Worm (Caenorhabditis elegans) whole organism, L1 larva: ENCODE data around the gene srh-56.

Source experiments
- C16A3.4 ChIP-seq: fragments of 150-350 bp; optimal IDR thresholded peaks from 2 replicates; lab custom pipeline; 2014; ENCODE audit warnings: missing biosample characterization, missing genetic modification characterization
- F16B12.6 ChIP-seq: fragments of 150-350 bp; optimal IDR thresholded peaks from 2 replicates; lab custom pipeline; 2014; ENCODE audit warnings: missing biosample characterization, missing genetic modification characterization
- Y116A8C.19 ChIP-seq: sonication (generic microtip); optimal IDR thresholded peaks from 2 replicates; lab custom pipeline; 2016; ENCODE audit warnings: missing compliant biosample characterization, missing genetic modification characterization, borderline replicate concordance
- alr-1 ChIP-seq: fragments of 200-800 bp; sonication (Bioruptor generic); optimal IDR thresholded peaks from 2 replicates; lab custom pipeline; 2018; ENCODE audit warnings: borderline replicate concordance, mild to moderate bottlenecking, missing genetic modification characterization, missing compliant biosample characterization
- ceh-82 ChIP-seq, 3 experiments: fragments of 150-350 bp in 1 of 3; sonication (generic microtip) in 2 of 3; optimal IDR thresholded peaks; 2 replicates each; lab custom pipeline; 2014 to 2017; ENCODE audit warnings: missing biosample characterization in 3 of 3, missing genetic modification characterization in 3 of 3
- dpl-1 ChIP-seq, 3 experiments: fragments of 150-350 bp in 2 of 3; sonication (generic microtip) in 1 of 3; optimal IDR thresholded peaks; 2 replicates each; lab custom pipeline; 2014 to 2017; ENCODE audit warnings: missing biosample characterization in 3 of 3, missing genetic modification characterization in 3 of 3, missing genetic modification reagents in 3 of 3
- efl-1 ChIP-seq, 4 experiments: fragments of 150-350 bp; optimal IDR thresholded peaks in 3 of 4; peaks in 1 of 4; 1 replicate in 1 of 4; 2 replicates in 3 of 4; lab custom pipeline; 2014; ENCODE audit warnings: missing biosample characterization in 2 of 4, missing genetic modification characterization in 2 of 4, missing genetic modification reagents in 2 of 4
- efl-3 ChIP-seq: fragments of 200-800 bp; sonication (Bioruptor generic); optimal IDR thresholded peaks from 2 replicates; lab custom pipeline; 2018; ENCODE audit warnings: mild to moderate bottlenecking, missing genetic modification characterization, missing compliant biosample characterization
- elt-3 ChIP-seq, 6 experiments: fragments of 150-350 bp in 1 of 6; sonication (generic microtip); optimal IDR thresholded peaks; 2 replicates each; lab custom pipeline; 2017 to 2018; ENCODE audit warnings: missing biosample characterization in 6 of 6, missing genetic modification characterization in 6 of 6, inconsistent platforms in 1 of 6
- ets-5 ChIP-seq: fragments of 200-800 bp; sonication (Bioruptor generic); IDR thresholded peaks from 2 replicates; pipeline ENCODE4 v1.3.6; 2022; ENCODE audit warnings: missing genetic modification characterization, missing compliant biosample characterization
- fkh-8 ChIP-seq: sonication (generic microtip); optimal IDR thresholded peaks from 2 replicates; lab custom pipeline; 2016; ENCODE audit warnings: mild to moderate bottlenecking, missing genetic modification characterization, missing compliant biosample characterization
- hlh-17 ChIP-seq: fragments of 200-800 bp; sonication (Bioruptor generic); optimal IDR thresholded peaks from 2 replicates; lab custom pipeline; 2018; ENCODE audit warnings: missing genetic modification characterization, mild to moderate bottlenecking, missing compliant biosample characterization, moderate library complexity, borderline replicate concordance
- hlh-4 ChIP-seq: sonication (generic microtip); optimal IDR thresholded peaks from 2 replicates; lab custom pipeline; 2016; ENCODE audit warnings: mild to moderate bottlenecking, missing genetic modification characterization, missing compliant biosample characterization
- lin-14 ChIP-seq: fragments of 200-800 bp; sonication (Bioruptor generic); optimal IDR thresholded peaks from 2 replicates; lab custom pipeline; 2018; ENCODE audit warnings: mild to moderate bottlenecking, missing genetic modification characterization, moderate library complexity, missing compliant biosample characterization
- lin-15B ChIP-seq: fragments of 150-350 bp; sonication (generic microtip); optimal IDR thresholded peaks from 3 replicates; lab custom pipeline; 2014; ENCODE audit warnings: missing biosample characterization, missing genetic modification characterization
- lin-35 ChIP-seq, 2 experiments: fragments of 150-350 bp; optimal IDR thresholded peaks; 2 replicates each; lab custom pipeline; 2014; ENCODE audit warnings: missing biosample characterization in 2 of 2, missing genetic modification characterization in 2 of 2, missing genetic modification reagents in 2 of 2
- lsy-2 ChIP-seq, 2 experiments: fragments of 150-350 bp; optimal IDR thresholded peaks; 2 replicates each; lab custom pipeline; 2014; ENCODE audit warnings: missing biosample characterization in 2 of 2, missing genetic modification characterization in 2 of 2
- mef-2 ChIP-seq: fragments of 150-350 bp; optimal IDR thresholded peaks from 2 replicates; lab custom pipeline; 2014; ENCODE audit warnings: missing biosample characterization, missing genetic modification characterization
- nhr-11 ChIP-seq: fragments of 150-350 bp; optimal IDR thresholded peaks from 2 replicates; lab custom pipeline; 2014; ENCODE audit warnings: missing biosample characterization, missing genetic modification characterization
- nhr-12 ChIP-seq: sonication (generic microtip); optimal IDR thresholded peaks from 2 replicates; lab custom pipeline; 2017; ENCODE audit warnings: missing biosample characterization, missing genetic modification characterization
- nhr-19 ChIP-seq: fragments of 200-800 bp; sonication (Bioruptor generic); conservative IDR thresholded peaks from 2 replicates; pipeline ENCODE4 v1.3.6; 2022; ENCODE audit warnings: missing genetic modification characterization, missing compliant biosample characterization
- nhr-237 ChIP-seq: fragments of 150-350 bp; optimal IDR thresholded peaks from 2 replicates; lab custom pipeline; 2014; ENCODE audit warnings: missing biosample characterization, missing genetic modification characterization
- nhr-47 ChIP-seq: sonication (generic microtip); optimal IDR thresholded peaks from 2 replicates; lab custom pipeline; 2016; ENCODE audit warnings: mild to moderate bottlenecking, missing genetic modification characterization, moderate library complexity, missing compliant biosample characterization
- nhr-84 ChIP-seq: sonication (generic microtip); optimal IDR thresholded peaks from 2 replicates; lab custom pipeline; 2017; ENCODE audit warnings: missing biosample characterization, missing genetic modification characterization
- nhr-85 ChIP-seq: sonication (generic microtip); peaks from one replicate; lab custom pipeline; 2016; ENCODE audit warnings: missing genetic modification characterization, inconsistent platforms, missing compliant biosample characterization
- pag-3 ChIP-seq: sonication (generic microtip); optimal IDR thresholded peaks from 2 replicates; lab custom pipeline; 2017; ENCODE audit warnings: missing genetic modification characterization, mild to moderate bottlenecking, missing compliant biosample characterization, antibody characterized with exemption, borderline replicate concordance; ENCODE audit not compliant: insufficient read depth
- skn-1 ChIP-seq: fragments of 150-350 bp; optimal IDR thresholded peaks from 2 replicates; lab custom pipeline; 2014; ENCODE audit warnings: missing biosample characterization, missing genetic modification characterization
- snpc-4 ChIP-seq: fragments of 150-350 bp; optimal IDR thresholded peaks from 2 replicates; lab custom pipeline; 2014; ENCODE audit warnings: missing biosample characterization, missing genetic modification characterization
- sptf-1 ChIP-seq: fragments of 150-350 bp; optimal IDR thresholded peaks from 2 replicates; lab custom pipeline; 2014; ENCODE audit warnings: missing biosample characterization, missing genetic modification characterization
- sup-37 ChIP-seq: fragments of 200-800 bp; sonication (Bioruptor generic); optimal IDR thresholded peaks from 2 replicates; lab custom pipeline; 2018; ENCODE audit warnings: mild to moderate bottlenecking, missing genetic modification characterization, missing compliant biosample characterization
- unc-30 ChIP-seq: sonication (generic microtip); optimal IDR thresholded peaks from 2 replicates; lab custom pipeline; 2017; ENCODE audit warnings: missing biosample characterization, missing genetic modification characterization
- unc-62 ChIP-seq: fragments of 150-350 bp; optimal IDR thresholded peaks from 2 replicates; lab custom pipeline; 2014; ENCODE audit warnings: missing biosample characterization, missing genetic modification reagents, missing genetic modification characterization
- vab-15 ChIP-seq: sonication (generic microtip); optimal IDR thresholded peaks from 2 replicates; lab custom pipeline; 2017; ENCODE audit warnings: missing genotype, mild to moderate bottlenecking, missing genetic modification characterization, missing compliant biosample characterization
- zag-1 ChIP-seq: fragments of 150-350 bp; optimal IDR thresholded peaks from 2 replicates; lab custom pipeline; 2014; ENCODE audit warnings: missing biosample characterization, missing genetic modification characterization
- zip-4 ChIP-seq: fragments of 200-800 bp; sonication (Bioruptor generic); optimal IDR thresholded peaks from 2 replicates; lab custom pipeline; 2018; ENCODE audit warnings: mild to moderate bottlenecking, missing genetic modification characterization, moderate library complexity, missing compliant biosample characterization
- ztf-4 ChIP-seq: fragments of 150-350 bp; optimal IDR thresholded peaks from 2 replicates; lab custom pipeline; 2014; ENCODE audit warnings: missing biosample characterization, missing genetic modification characterization

Gene srh-56

DNA sequence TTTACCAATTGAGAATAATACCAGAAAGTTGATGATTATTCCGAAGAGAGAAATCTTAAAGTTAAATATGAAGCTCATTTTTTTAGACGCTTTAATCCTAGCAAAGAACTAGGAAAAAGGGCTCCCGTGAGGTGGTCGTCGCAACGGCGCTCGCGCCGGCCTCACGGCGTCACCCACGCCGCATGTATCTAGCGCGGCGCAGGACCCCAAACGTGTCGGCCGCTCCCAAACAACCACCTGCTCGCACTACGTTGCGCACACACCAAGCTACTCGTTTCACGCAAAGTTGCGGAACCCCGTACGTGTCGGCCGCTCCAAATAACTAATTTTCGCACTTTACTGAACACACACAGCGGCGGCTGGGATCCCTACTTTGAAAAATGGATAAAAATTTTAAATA is 25.3 kb upstream of the srh-56 start:
- no peak for TF ChIP-seq vab-15 (tag; lab: Kevin White, UChicago)
- TF ChIP-seq skn-1 (tag; lab: Kevin White, UChicago) = no peak
- TF ChIP-seq lsy-2 (tag; optimal IDR thresholded peaks at IDR 0.05; lab: Kevin White, UChicago) = no peak
- TF ChIP-seq sptf-1 (tag; lab: Kevin White, UChicago) = no peak
- no peak for TF ChIP-seq efl-1 (optimal IDR thresholded peaks at IDR 0.05; lab: Kevin White, UChicago)
- TF ChIP-seq efl-1 (GFP tag; optimal IDR thresholded peaks at IDR 0.05 in 1 of 2; lab: Kevin White, UChicago) = no peak
- no peak for TF ChIP-seq elt-3 (tag; optimal IDR thresholded peaks at IDR 0.05; lab: Kevin White, UChicago)
- no peak for TF ChIP-seq nhr-12 (tag; lab: Kevin White, UChicago)
- no peak for TF ChIP-seq hlh-17 (GFP tag; lab: Kevin White, UChicago)
- no peak for TF ChIP-seq efl-3 (GFP tag; lab: Kevin White, UChicago)

DNA sequence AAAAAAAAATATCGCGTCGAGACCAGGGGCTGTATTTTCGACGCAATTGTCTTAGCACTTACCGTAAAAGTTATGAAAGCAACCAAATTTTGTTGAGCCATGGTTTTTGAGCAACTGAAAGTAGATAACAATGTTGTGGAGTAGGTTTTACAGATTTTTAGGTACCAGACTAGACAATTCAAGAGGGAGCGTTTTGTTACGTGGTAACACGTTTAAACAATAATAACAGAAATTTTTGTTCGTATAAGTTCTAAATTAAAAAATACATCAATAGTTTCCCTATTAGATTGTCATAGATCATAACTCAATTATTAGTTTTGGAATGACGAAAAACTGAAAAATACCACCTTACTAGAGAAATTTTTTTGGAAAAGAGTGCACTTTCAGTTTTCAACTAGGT is 21.7 kb upstream of the srh-56 start, which contains the start of gene srx-24:
TSS of gene srx-24 (minus strand) at position 101 of the 400 bp plus-strand sequence.
- no peak for TF ChIP-seq unc-62
- no peak for TF ChIP-seq vab-15 (tag; lab: Kevin White, UChicago)
- no peak for TF ChIP-seq efl-1 (optimal IDR thresholded peaks at IDR 0.05; lab: Kevin White, UChicago)
- peak in 1 of 2 experiments; percentile 7 for TF ChIP-seq efl-1 (GFP tag; optimal IDR thresholded peaks at IDR 0.05 in 1 of 2; lab: Kevin White, UChicago)

DNA sequence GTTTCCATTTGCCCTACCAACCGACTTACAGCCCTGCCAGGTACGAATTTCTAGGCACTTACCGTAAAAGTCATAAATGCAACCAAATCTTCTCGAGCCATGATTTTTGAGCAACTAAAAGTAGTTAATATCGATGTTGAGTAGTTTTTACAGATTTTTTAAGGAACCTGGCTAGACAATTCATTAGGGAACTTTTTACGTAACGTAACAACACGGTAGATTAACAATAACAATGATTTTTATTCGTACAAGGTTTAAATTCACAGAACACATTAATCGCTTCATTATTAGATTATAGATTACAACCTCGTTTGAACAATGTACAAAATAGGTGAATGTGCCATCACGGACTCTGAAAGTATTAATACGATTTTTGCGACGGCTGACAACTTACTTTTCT is 18.7 kb upstream of the srh-56 start, which contains the start of gene srx-26:
TSS of gene srx-26 (minus strand) at position 101 of the 400 bp plus-strand sequence.
- no peak for TF ChIP-seq nhr-237 (tag; lab: Kevin White, UChicago)
- TF ChIP-seq, all 84 proteins: peak for 0

DNA sequence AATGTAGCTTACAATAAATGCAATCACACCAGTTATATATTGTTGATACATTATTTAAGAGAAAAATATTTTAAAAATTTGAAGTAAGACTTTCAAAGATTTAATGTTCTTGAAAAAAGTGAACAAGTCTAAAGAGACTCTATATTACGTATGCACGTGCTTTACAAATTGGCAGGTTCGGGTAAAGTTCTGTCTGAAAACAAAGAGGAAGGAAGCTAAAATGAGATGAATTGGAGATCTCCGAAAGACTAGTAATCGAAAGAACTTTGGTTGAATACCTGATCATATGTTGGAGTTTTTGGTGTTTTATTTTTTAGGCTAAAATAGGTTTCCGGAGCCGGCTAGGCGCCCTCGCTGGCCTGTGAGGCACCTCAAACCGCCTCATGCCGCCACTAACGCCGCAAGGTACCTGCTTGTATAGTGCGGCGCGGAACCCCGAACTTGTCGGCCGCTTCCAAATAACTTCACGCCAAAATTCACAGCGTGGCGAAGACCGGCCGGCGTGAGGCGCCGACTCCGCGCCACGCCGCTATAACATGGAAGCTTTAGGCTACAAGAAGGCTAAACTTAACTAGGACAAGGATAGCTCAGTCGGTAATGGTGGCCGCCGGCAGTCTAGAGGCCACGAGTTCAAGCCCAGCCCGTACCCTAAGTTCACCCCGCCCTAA is 14.3 kb upstream of the srh-56 start, which contains the start of gene srx-28:
TSS of gene srx-28 (minus strand) at position 51 of the 668 bp plus-strand sequence.
- TF ChIP-seq snpc-4 (peak; percentile 8), sptf-1 (tag; lab: Kevin White, UChicago) (no peak)

DNA sequence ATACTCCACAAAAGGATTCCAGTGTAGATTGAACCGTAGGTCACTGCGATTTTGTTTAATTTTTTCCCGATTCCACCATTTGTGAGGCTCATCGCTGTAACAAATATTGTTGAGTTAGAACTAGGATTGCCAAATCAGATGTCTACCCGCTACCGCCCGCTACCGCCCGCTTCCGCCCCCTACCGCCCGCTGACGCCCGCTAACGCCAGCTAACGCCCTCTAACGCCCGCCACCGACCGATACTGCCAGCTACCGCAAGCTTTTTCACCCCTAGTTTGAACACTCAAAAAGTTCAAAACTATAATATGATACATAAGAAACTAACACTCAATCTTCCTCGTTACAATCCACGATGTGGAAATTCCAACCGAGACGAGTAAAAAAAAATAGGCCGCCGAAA is 13.2 kb upstream of the srh-56 start:
- TF ChIP-seq alr-1 (no peak), hlh-4 (tag; lab: Kevin White, UChicago) (no peak), nhr-19 (no peak), pag-3 (no peak), unc-30 (tag; lab: Kevin White, UChicago) (no peak), zip-4 (GFP tag; lab: Kevin White, UChicago) (no peak)

DNA sequence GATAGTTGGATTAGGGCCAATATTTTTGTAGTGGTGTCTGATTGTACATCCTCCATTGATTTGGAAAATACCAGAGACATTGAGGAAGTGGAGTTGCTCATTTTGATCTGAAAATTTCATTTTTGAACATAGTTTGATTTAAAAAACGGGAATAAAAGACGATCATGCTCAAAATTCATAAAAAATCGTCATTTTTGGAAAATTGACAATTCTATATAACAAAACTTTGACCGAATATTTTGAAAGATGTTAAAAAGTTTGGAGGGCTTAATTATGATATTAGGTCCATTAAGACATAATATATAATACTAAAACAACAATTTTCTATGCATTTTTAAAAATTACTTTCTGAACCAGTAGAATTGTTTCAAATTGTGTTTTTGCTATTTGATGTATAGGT is 12.2 kb upstream of the srh-56 start, which contains the start of gene srg-58:
TSS of gene srg-58 (minus strand) at position 101 of the 400 bp plus-strand sequence.
- TF ChIP-seq alr-1 (no peak), nhr-85 (tag; lab: Kevin White, UChicago) (no peak), ets-5 (GFP tag; lab: Robert Waterston, UW) (no peak), nhr-12 (tag; lab: Kevin White, UChicago) (no peak), dpl-1 (GFP tag; optimal IDR thresholded peaks at IDR 0.05; lab: Kevin White, UChicago) (no peak), sup-37 (no peak), lin-14 (GFP tag; lab: Kevin White, UChicago) (no peak), lin-35 (GFP tag; optimal IDR thresholded peaks at IDR 0.05; lab: Kevin White, UChicago) (no peak), efl-1 (optimal IDR thresholded peaks at IDR 0.05; lab: Kevin White, UChicago) (no peak), efl-1 (GFP tag; optimal IDR thresholded peaks at IDR 0.05 in 1 of 2; lab: Kevin White, UChicago) (no peak), F16B12.6 (tag; lab: Kevin White, UChicago) (no peak)

DNA sequence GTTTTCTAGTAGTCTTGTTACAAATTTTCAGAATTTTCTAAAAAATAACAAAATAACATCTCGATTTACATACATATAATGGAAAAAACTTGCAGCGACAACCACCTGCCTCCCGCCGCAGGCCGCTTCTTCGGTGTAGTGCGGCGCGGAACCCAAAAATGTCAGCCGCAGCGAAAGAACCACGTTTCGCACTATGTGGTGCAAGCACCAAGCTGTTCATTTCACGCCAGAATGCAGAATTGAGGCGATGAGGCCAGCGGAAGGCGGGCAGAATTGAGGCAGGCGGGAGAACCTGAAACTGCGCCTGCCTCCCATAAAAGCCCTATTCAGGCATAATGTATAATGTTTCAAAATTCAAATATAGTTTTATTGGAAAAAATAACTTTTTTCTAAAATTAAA is 10.2 kb upstream of the srh-56 start:
- TF ChIP-seq mef-2 (no peak), F16B12.6 (tag; lab: Kevin White, UChicago) (no peak), nhr-11 (tag; lab: Kevin White, UChicago) (no peak), skn-1 (tag; lab: Kevin White, UChicago) (no peak), C16A3.4 (no peak), fkh-8 (tag; lab: Kevin White, UChicago) (no peak), nhr-12 (tag; lab: Kevin White, UChicago) (no peak), zag-1 (tag; lab: Kevin White, UChicago) (no peak), ceh-82 (tag; optimal IDR thresholded peaks at IDR 0.05; lab: Kevin White, UChicago) (no peak), Y116A8C.19 (tag; lab: Kevin White, UChicago) (no peak), nhr-84 (no peak), nhr-47 (tag; lab: Kevin White, UChicago) (no peak), unc-62 (no peak), lin-15B (tag; lab: Kevin White, UChicago) (no peak), ztf-4 (no peak), pag-3 (no peak), efl-3 (GFP tag; lab: Kevin White, UChicago) (no peak), efl-1 (optimal IDR thresholded peaks at IDR 0.05; lab: Kevin White, UChicago) (no peak), efl-1 (GFP tag; optimal IDR thresholded peaks at IDR 0.05 in 1 of 2; lab: Kevin White, UChicago) (no peak)
